Worm (Caenorhabditis elegans): ENCODE results near the gene srg-8.

Gene srg-8

ce11 chrIII:6285890-6286289 lies 31.3 kb upstream of the srg-8 start, which contains the start of gene gadr-3:
gadr-3 (minus strand) TSS chrIII:6285990.
- peak in 1 of 2 experiments; percentile 46 for TF ChIP-seq unc-62 (GFP tag; optimal IDR thresholded peaks at IDR 0.05 in 1 of 2)
- TF ChIP-seq unc-62 (tag; optimal IDR thresholded peaks at IDR 0.05), result no peak
- no peak for TF ChIP-seq dve-1 (tag; optimal IDR thresholded peaks at IDR 0.05; ENCODE audit: insufficient read depth)

ce11 chrIII:6283024-6283423 lies 28.4 kb upstream of the srg-8 start:
- TF ChIP-seq ztf-11 (tag; optimal IDR thresholded peaks at IDR 0.05), result no peak
- TF ChIP-seq ceh-28 (tag; optimal IDR thresholded peaks at IDR 0.05), result no peak
- no peak for TF ChIP-seq F37D6.2 (tag; optimal IDR thresholded peaks at IDR 0.05)
- peak; percentile 46; the same call in 1 of the 2 replicates for TF ChIP-seq lin-38 (GFP tag; IDR thresholded peaks at IDR 0.05)
- no peak for TF ChIP-seq hlh-30 (tag; optimal IDR thresholded peaks at IDR 0.05; ENCODE audit: insufficient read depth)
- no peak for TF ChIP-seq mdt-29 (GFP tag; IDR thresholded peaks at IDR 0.05)
- TF ChIP-seq dmd-9 (GFP tag; IDR thresholded peaks at IDR 0.05), result no peak
- no peak for TF ChIP-seq nhr-237 (tag; optimal IDR thresholded peaks at IDR 0.05)
- TF ChIP-seq cey-2 (tag; optimal IDR thresholded peaks at IDR 0.05; ENCODE audit: borderline replicate concordance, insufficient read depth), result no peak
- peak; percentile 45; the same call in 1 of the 2 replicates for TF ChIP-seq Y48G9A.11 (GFP tag; IDR thresholded peaks at IDR 0.05)
- no peak for TF ChIP-seq nhr-41 (GFP tag; IDR thresholded peaks at IDR 0.05)
- TF ChIP-seq nhr-10 (tag; optimal IDR thresholded peaks at IDR 0.05), result no peak
- TF ChIP-seq zfp-3 (GFP tag; conservative IDR thresholded peaks at IDR 0.05), result no peak
- no peak for TF ChIP-seq D1046.2 (GFP tag; IDR thresholded peaks at IDR 0.05)
- no peak for TF ChIP-seq Y5F2A.4 (GFP tag; optimal IDR thresholded peaks at IDR 0.05)

- TF ChIP-seq F10B5.3 (tag; optimal IDR thresholded peaks at IDR 0.05), result peak; percentile 58
- TF ChIP-seq nhr-77 (tag; optimal IDR thresholded peaks at IDR 0.05), result peak; percentile 47
- TF ChIP-seq dve-1 (tag; optimal IDR thresholded peaks at IDR 0.05; ENCODE audit: insufficient read depth), result peak; percentile 84
- no peak for TF ChIP-seq mxl-2 (GFP tag; conservative IDR thresholded peaks at IDR 0.05)
- TF ChIP-seq zip-2 (tag; optimal IDR thresholded peaks at IDR 0.05), result no peak
- TF ChIP-seq lin-39 (tag; optimal IDR thresholded peaks at IDR 0.05), result no peak
- TF ChIP-seq daf-16 (GFP tag; optimal IDR thresholded peaks at IDR 0.05), result peak; percentile 66 to 81
- TF ChIP-seq daf-16 (tag; optimal IDR thresholded peaks at IDR 0.05), result peak; percentile 67
- TF ChIP-seq skn-1 (tag; optimal IDR thresholded peaks at IDR 0.05), result no peak
- no peak for TF ChIP-seq egl-27 (tag; optimal IDR thresholded peaks at IDR 0.05)
- TF ChIP-seq ceh-28 (tag; optimal IDR thresholded peaks at IDR 0.05), result no peak
- peak; percentile 61 for TF ChIP-seq F37D6.2 (tag; optimal IDR thresholded peaks at IDR 0.05)
- no peak for TF ChIP-seq ZK546.5 (tag; optimal IDR thresholded peaks at IDR 0.05)
- TF ChIP-seq hif-1 (tag; optimal IDR thresholded peaks at IDR 0.05), result peak in 1 of 2 experiments; percentile 78
- TF ChIP-seq dmd-8 (GFP tag; IDR thresholded peaks at IDR 0.05), result peak; percentile 64; the same call in 1 of the 2 replicates
- no peak for TF ChIP-seq zfp-2 (tag; optimal IDR thresholded peaks at IDR 0.05)
- peak; percentile 66 for TF ChIP-seq dmd-6 (GFP tag; IDR thresholded peaks at IDR 0.05)
- TF ChIP-seq lin-38 (GFP tag; IDR thresholded peaks at IDR 0.05), result peak; percentile 52
- no peak; the same call in 1 of the 2 replicates for TF ChIP-seq egl-43 (GFP tag; IDR thresholded peaks at IDR 0.05)
- TF ChIP-seq pqm-1 (tag; optimal IDR thresholded peaks at IDR 0.05), result no peak
- no peak for TF ChIP-seq sdz-12 (GFP tag; optimal IDR thresholded peaks at IDR 0.05)
- TF ChIP-seq spr-3 (GFP tag; optimal IDR thresholded peaks at IDR 0.05), result peak; percentile 57
- peak; percentile 7 for TF ChIP-seq nhr-25 (tag; optimal IDR thresholded peaks at IDR 0.05; ENCODE audit: borderline replicate concordance, insufficient read depth)
- peak; percentile 31; the same call in 1 of the 2 replicates for TF ChIP-seq set-16 (GFP tag; IDR thresholded peaks at IDR 0.05)
- TF ChIP-seq ctbp-1 (GFP tag; IDR thresholded peaks at IDR 0.05), result peak; percentile 63; the same call in 1 of the 2 replicates
- no peak for TF ChIP-seq saeg-2 (GFP tag; IDR thresholded peaks at IDR 0.05)
- peak; percentile 75 for TF ChIP-seq nhr-10 (tag; optimal IDR thresholded peaks at IDR 0.05)
- peak; percentile 92 for TF ChIP-seq rbr-2 (tag; optimal IDR thresholded peaks at IDR 0.05)
- no peak for TF ChIP-seq nhr-111 (GFP tag; optimal IDR thresholded peaks at IDR 0.05)
- 0 out of 2 replicates have a peak, but pooled peaks have one; percentile 11 for TF ChIP-seq php-3 (GFP tag; IDR thresholded peaks at IDR 0.05)
- TF ChIP-seq ama-1 (optimal IDR thresholded peaks at IDR 0.05), result peak; percentile 67
- TF ChIP-seq ces-1 (GFP tag; optimal IDR thresholded peaks at IDR 0.05), result no peak
- TF ChIP-seq aha-1 (tag), result peak; percentile 91
- no peak for TF ChIP-seq unc-39 (tag; optimal IDR thresholded peaks at IDR 0.05)
These were observed 25.5 kb upstream of the srg-8 start, which contains the start of gene hmg-1.2 for ce11 chrIII:6280070-6280596. hmg-1.2 (plus strand) TSS chrIII:6280380.

Data from whole organism, L4 larva.